Worm (Caenorhabditis elegans): Measurements from ENCODE around the gene M163.5.

DNA sequence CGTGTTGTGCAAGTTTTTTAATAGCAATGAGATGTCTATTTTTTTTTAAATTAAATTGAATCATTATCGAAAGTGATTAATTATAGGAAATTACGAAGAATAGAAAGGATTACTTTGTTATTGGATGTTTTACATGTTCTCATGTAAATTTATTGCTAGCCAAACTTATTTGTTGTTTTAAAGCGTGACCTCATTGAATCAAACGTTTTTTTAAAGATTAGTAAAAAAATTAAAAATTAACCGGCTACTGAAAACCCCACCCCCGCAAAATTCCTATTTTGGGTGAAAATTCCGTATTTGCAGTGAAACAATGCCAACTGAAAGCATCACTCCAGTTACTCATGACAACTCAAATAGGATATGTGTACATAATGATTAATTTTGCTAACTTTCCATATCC is 11.0 kb downstream of the M163.5 start, which contains the start of gene M163.8:
- no peak for TF ChIP-seq him-1 (tag; optimal IDR thresholded peaks at IDR 0.05)
- TF ChIP-seq W03F9.2 (tag; optimal IDR thresholded peaks at IDR 0.05) = no peak
- no peak for TF ChIP-seq dao-5 (tag; optimal IDR thresholded peaks at IDR 0.05)

Measured in whole organism, L4/young adult.